Fruit fly (Drosophila melanogaster): ENCODE data around the gene CG32188.

DNA sequence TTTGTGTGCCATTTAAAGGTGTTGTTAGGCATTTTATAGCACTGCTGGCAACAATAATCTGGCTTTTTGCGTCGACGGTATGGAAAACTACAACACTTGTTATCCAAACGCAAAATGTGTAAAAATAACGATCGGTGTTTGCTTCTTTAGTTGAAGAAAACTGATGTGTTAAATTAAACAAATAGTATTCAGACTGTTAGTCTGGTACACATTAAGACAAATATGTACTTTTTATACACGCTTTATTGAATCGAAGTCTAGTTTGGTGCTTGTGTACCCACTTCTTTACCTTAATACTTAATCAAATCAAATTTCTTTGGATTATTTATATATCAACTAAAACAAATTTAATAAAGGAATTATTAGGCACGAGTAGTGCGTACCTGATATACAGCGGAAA lies 41.9 kb downstream of the CG32188 start:
- TF ChIP-seq CG6808 (GFP tag; optimal IDR thresholded peaks at IDR 0.05) (no peak), Smox (GFP tag; optimal IDR thresholded peaks at IDR 0.05) (no peak), CG8319 (GFP tag; optimal IDR thresholded peaks at IDR 0.05) (no peak), CG3032 (tag; optimal IDR thresholded peaks at IDR 0.05) (no peak), Eip75B (GFP tag; optimal IDR thresholded peaks at IDR 0.05) (no peak), dac (GFP tag; optimal IDR thresholded peaks at IDR 0.05) (no peak)
